Fruit fly (Drosophila melanogaster): ENCODE data around the gene CG13999.

DNA sequence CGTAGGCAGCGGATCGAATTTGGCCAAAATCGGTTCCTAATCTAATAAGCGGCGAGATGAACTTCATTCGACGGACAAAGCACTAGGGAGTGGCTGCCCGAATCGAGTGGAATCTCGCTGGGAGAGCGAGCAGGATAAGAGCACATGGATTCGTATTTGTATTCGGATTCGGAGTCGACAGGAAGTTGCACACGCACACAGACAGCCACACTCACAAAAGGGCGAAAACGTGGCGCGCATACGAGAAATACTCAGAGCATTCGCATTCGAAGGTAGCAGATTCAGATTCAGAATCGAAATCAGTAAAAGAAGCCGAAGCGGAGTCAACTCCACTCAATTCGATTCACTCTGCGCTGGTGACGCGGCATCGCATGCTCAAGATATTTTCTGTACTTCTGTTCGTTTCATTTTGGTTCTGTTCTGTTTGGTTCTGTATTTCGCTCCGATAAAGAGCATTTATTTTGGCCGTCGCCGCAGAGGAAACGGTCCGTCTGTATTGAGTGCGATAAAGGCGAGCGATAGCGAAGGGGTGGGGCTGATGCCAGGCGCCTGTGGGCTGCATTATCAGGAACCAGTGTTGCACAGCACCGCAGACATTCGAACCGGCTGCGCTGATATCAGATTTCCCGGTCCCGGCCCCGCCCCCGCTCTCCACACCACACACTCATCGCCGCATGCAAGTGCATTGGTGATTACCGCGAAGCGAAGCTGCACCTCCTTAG, 22.2 kb upstream of the CG13999 start:
- TF ChIP-seq pan (optimal IDR thresholded peaks at IDR 0.05) (no peak), psq (optimal IDR thresholded peaks at IDR 0.05) (no peak), CG8478 (optimal IDR thresholded peaks at IDR 0.05) (no peak), EcR (GFP tag; optimal IDR thresholded peaks at IDR 0.05) (no peak), usp (GFP tag; optimal IDR thresholded peaks at IDR 0.05) (no peak)
